ENCODE assay signal across 1 fruit fly cellular context in the genomic region with DNA sequence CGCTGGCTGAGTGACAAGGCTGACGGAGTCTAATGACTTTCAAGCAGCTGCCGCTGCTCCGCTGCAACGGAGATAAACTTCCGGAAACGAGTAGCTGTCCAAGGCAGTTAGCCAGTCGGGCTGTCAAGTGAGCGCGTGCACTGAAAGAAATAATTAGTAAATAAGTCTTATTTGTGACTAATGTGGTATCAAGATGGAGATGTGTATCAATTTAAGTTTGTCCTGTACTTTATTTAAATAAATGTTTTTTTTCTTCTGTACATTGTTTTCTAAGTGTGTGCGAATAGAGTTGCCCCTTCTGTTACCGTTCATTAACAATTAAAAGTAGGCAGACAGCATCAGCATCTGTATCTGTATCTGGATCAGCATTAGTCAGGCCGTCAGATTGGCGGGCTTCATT.
TF ChIP-seq lines count a peak whose summit lies in the region.

No protein-coding gene starts in this region.

TF ChIP-seq in whole organism, embryonic, 481 proteins besides CTCF, POLR2A, EP300 and RAD21 (continued from another document):
- TF ChIP-seq oc (tag; optimal IDR thresholded peaks at IDR 0.05; lab: Kevin White, UChicago) = peak; percentile 29
- TF ChIP-seq CG2712 (tag; optimal IDR thresholded peaks at IDR 0.05; lab: Kevin White, UChicago) = peak; percentile 36
- TF ChIP-seq trem (tag; optimal IDR thresholded peaks at IDR 0.05; lab: Kevin White, UChicago) = peak; percentile 1
- peak; percentile 11 for TF ChIP-seq Ssrp (tag; optimal IDR thresholded peaks at IDR 0.05; lab: Kevin White, UChicago)
- peak; percentile 19 for TF ChIP-seq zf30C (GFP tag; optimal IDR thresholded peaks at IDR 0.05; lab: Kevin White, UChicago)
- no peak for TF ChIP-seq Bteb2 (GFP tag; optimal IDR thresholded peaks at IDR 0.05; lab: Kevin White, UChicago)
- peak; percentile 27 for TF ChIP-seq gem (tag; optimal IDR thresholded peaks at IDR 0.05; lab: Kevin White, UChicago)
- peak; percentile 60 for TF ChIP-seq Med (GFP tag; lab: Kevin White, UChicago)
- TF ChIP-seq dan (GFP tag; IDR thresholded peaks at IDR 0.05; lab: Robert Waterston, UW) = no peak
- no peak for TF ChIP-seq prd (optimal IDR thresholded peaks at IDR 0.05; lab: Kevin White, UChicago)
- peak; percentile 39; the same call in 1 of the 3 replicates for TF ChIP-seq prd (GFP tag; IDR thresholded peaks at IDR 0.05; lab: Robert Waterston, UW)
- no peak for TF ChIP-seq CkIIα-i1 (GFP tag; IDR thresholded peaks at IDR 0.05; lab: Robert Waterston, UW)
- TF ChIP-seq dysf (GFP tag; IDR thresholded peaks at IDR 0.05; lab: Robert Waterston, UW) = no peak
- TF ChIP-seq CG10979 (tag; optimal IDR thresholded peaks at IDR 0.05; lab: Kevin White, UChicago) = peak; percentile 40
- peak; percentile 67; the same call in 1 of the 3 replicates for TF ChIP-seq ci (GFP tag; IDR thresholded peaks at IDR 0.05; lab: Robert Waterston, UW)
- TF ChIP-seq Blimp-1 (GFP tag; optimal IDR thresholded peaks at IDR 0.05; lab: Kevin White, UChicago) = peak; percentile 3
